Fruit fly (Drosophila melanogaster) whole organism: Measurements from ENCODE around the gene CG31064.

Experiments used
- CG8478 ChIP-seq: fragments of >200 bp; optimal IDR thresholded peaks from 2 replicates; lab custom pipeline; 2018; ENCODE audit warnings: inconsistent platforms
- Dll ChIP-seq: fragments of >200 bp; optimal IDR thresholded peaks from 2 replicates; lab custom pipeline; 2017
- pan ChIP-seq: fragments of >200 bp; optimal IDR thresholded peaks from 2 replicates; lab custom pipeline; 2017
- psq ChIP-seq: fragments of >200 bp; optimal IDR thresholded peaks from 2 replicates; lab custom pipeline; 2017

DNA sequence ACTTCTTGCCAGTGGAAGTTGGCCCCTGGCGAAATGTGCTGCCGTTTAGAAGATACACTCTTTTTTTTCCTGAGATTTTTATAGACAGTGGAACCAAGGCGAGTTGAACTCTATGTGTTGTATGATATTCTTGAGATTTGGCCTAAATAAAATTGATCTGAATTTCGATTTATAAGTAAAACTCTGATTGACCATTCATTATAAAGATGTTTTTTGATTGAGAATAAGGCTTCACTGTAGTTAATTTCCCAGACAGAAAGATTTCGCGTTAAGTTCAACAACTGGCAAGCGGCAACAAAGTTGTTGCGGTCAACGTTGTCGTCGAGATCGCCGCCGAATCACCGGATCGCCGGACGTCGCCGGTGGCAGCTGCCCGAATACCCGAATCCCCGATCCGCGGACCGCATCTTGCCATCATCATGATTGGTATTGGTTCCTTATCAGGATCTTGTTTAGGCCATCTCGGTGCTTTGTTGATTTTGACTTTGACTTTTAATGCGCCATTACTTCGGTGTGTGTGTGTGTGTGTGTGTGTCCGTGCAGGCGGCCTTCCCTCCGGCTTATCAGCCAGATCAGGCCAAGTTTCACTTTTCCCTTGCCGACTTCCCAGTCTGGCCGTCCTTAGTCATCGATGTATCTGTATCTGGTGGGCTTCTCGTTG is 16.7 kb downstream of the CG31064 start:
- TF ChIP-seq Dll (lab: Kevin White, UChicago): no peak
- no peak for TF ChIP-seq psq
- TF ChIP-seq pan: no peak
- TF ChIP-seq CG8478 (lab: Kevin White, UChicago): no peak
